Worm (Caenorhabditis elegans) whole organism, L1 larva: Measurements from ENCODE around the gene eng-1.

Experiments used
- ceh-82 ChIP-seq, 3 experiments: fragments of 150-350 bp in 1 of 3; sonication (generic microtip) in 2 of 3; optimal IDR thresholded peaks; 2 replicates each; lab custom pipeline; 2014 to 2017; ENCODE audit warnings: missing biosample characterization in 3 of 3, missing genetic modification characterization in 3 of 3
- dpl-1 ChIP-seq, 3 experiments: fragments of 150-350 bp in 2 of 3; sonication (generic microtip) in 1 of 3; optimal IDR thresholded peaks; 2 replicates each; lab custom pipeline; 2014 to 2017; ENCODE audit warnings: missing biosample characterization in 3 of 3, missing genetic modification characterization in 3 of 3, missing genetic modification reagents in 3 of 3
- lir-3 ChIP-seq: sonication (generic microtip); optimal IDR thresholded peaks from 2 replicates; lab custom pipeline; 2016; ENCODE audit warnings: mild to moderate bottlenecking, missing genetic modification characterization, moderate library complexity, missing compliant biosample characterization; ENCODE audit not compliant: poor library complexity
- mdl-1 ChIP-seq, 2 experiments: fragments of 150-350 bp; optimal IDR thresholded peaks; 2 replicates each; lab custom pipeline; 2014 to 2017; ENCODE audit warnings: missing biosample characterization in 2 of 2, missing genetic modification characterization in 2 of 2, inconsistent platforms in 1 of 2
- nhr-237 ChIP-seq: fragments of 150-350 bp; optimal IDR thresholded peaks from 2 replicates; lab custom pipeline; 2014; ENCODE audit warnings: missing biosample characterization, missing genetic modification characterization
- nhr-28 ChIP-seq: fragments of 150-350 bp; optimal IDR thresholded peaks from 2 replicates; lab custom pipeline; 2014; ENCODE audit warnings: missing biosample characterization, missing genetic modification characterization
- unc-62 ChIP-seq: fragments of 150-350 bp; optimal IDR thresholded peaks from 2 replicates; lab custom pipeline; 2014; ENCODE audit warnings: missing biosample characterization, missing genetic modification reagents, missing genetic modification characterization

- TF ChIP-seq unc-62 (GFP tag; lab: Kevin White, UChicago): no peak
- no peak for TF ChIP-seq lir-3
- TF ChIP-seq dpl-1 (GFP tag; optimal IDR thresholded peaks at IDR 0.05; lab: Kevin White, UChicago): no peak
- no peak for TF ChIP-seq ceh-82 (tag; optimal IDR thresholded peaks at IDR 0.05; lab: Kevin White, UChicago)
- TF ChIP-seq nhr-28 (tag; lab: Kevin White, UChicago): no peak
- TF ChIP-seq mdl-1 (tag; optimal IDR thresholded peaks at IDR 0.05; lab: Kevin White, UChicago): no peak
- no peak for TF ChIP-seq nhr-237 (tag; lab: Kevin White, UChicago)
These were observed 45.5 kb downstream of the eng-1 start for ce11 chrIII:5822816-5823215.
